Fruit fly (Drosophila melanogaster): ENCODE results near the gene Sgs7.

Sgs7 gene

dm6 chr3L:11483135-11483534 lies 26.5 kb upstream of the Sgs7 start (continued):
- TF ChIP-seq CG17829 (tag; optimal IDR thresholded peaks at IDR 0.05): peak; percentile 55
- 0 out of 2 replicates have a peak, but pooled peaks have one; percentile 6 for TF ChIP-seq CG9215 (GFP tag; IDR thresholded peaks at IDR 0.05)
- TF ChIP-seq Sox102F (GFP tag; optimal IDR thresholded peaks at IDR 0.05): peak; percentile 63
- TF ChIP-seq ATbp (GFP tag; optimal IDR thresholded peaks at IDR 0.05): peak; percentile 37
- peak; percentile 50 for TF ChIP-seq CG2120 (GFP tag; optimal IDR thresholded peaks at IDR 0.05)
- TF ChIP-seq nerfin-2 (GFP tag; IDR thresholded peaks at IDR 0.05; ENCODE audit: partially characterized antibody): no peak
- peak; percentile 3 for TF ChIP-seq Jarid2 (GFP tag; optimal IDR thresholded peaks at IDR 0.05)
- peak; percentile 8 for TF ChIP-seq CG10267 (tag; optimal IDR thresholded peaks at IDR 0.05)
- no peak for TF ChIP-seq toy (GFP tag; IDR thresholded peaks at IDR 0.05)
- TF ChIP-seq CG31388 (GFP tag; optimal IDR thresholded peaks at IDR 0.05): no peak
- no peak for TF ChIP-seq CG9876 (GFP tag; optimal IDR thresholded peaks at IDR 0.05)
- no peak for TF ChIP-seq pho (GFP tag; optimal IDR thresholded peaks at IDR 0.05)
- TF ChIP-seq CG32532 (GFP tag; IDR thresholded peaks at IDR 0.05): 0 out of 2 replicates have a peak, but pooled peaks have one; percentile 11
- peak; percentile 29 for TF ChIP-seq Ssrp (tag; optimal IDR thresholded peaks at IDR 0.05)
- TF ChIP-seq CG7786 (GFP tag; optimal IDR thresholded peaks at IDR 0.05): no peak
- TF ChIP-seq CG34422 (GFP tag; IDR thresholded peaks at IDR 0.05): 0 out of 3 replicates have a peak, but pooled peaks have one; percentile 32
- no peak for TF ChIP-seq NC2β (GFP tag; optimal IDR thresholded peaks at IDR 0.05)
- TF ChIP-seq CG12299 (tag; optimal IDR thresholded peaks at IDR 0.05): no peak
- TF ChIP-seq lbe (GFP tag; optimal IDR thresholded peaks at IDR 0.05): no peak
- peak; percentile 20 for TF ChIP-seq Six4 (GFP tag; optimal IDR thresholded peaks at IDR 0.05)
- peak; percentile 5 for TF ChIP-seq gro (GFP tag; optimal IDR thresholded peaks at IDR 0.05)
- peak; percentile 17 for TF ChIP-seq CG15514 (GFP tag; optimal IDR thresholded peaks at IDR 0.05)
- TF ChIP-seq CoRest (tag; optimal IDR thresholded peaks at IDR 0.05): peak; percentile 27
- peak; percentile 21 for TF ChIP-seq eyg (GFP tag; optimal IDR thresholded peaks at IDR 0.05)
- TF ChIP-seq dpn (GFP tag; optimal IDR thresholded peaks at IDR 0.05): peak in 1 of 2 experiments; percentile 42
- TF ChIP-seq CG18599 (GFP tag; optimal IDR thresholded peaks at IDR 0.05): peak; percentile 56
- no peak for TF ChIP-seq Dbx (GFP tag; IDR thresholded peaks at IDR 0.05)
- peak; percentile 64 for TF ChIP-seq CG7556 (GFP tag; optimal IDR thresholded peaks at IDR 0.05)
- no peak for TF ChIP-seq croc (GFP tag; conservative IDR thresholded peaks at IDR 0.05)
- no peak for TF ChIP-seq klu (GFP tag; IDR thresholded peaks at IDR 0.05)
- 0 out of 2 replicates have a peak, but pooled peaks have one; percentile 8 for TF ChIP-seq ttk (GFP tag; IDR thresholded peaks at IDR 0.05)
- TF ChIP-seq Abd-B (GFP tag; optimal IDR thresholded peaks at IDR 0.05): peak; percentile 34
- no peak for TF ChIP-seq GATAe (GFP tag; conservative IDR thresholded peaks at IDR 0.05)
- peak; percentile 39 for TF ChIP-seq bcd (GFP tag; optimal IDR thresholded peaks at IDR 0.05)
- TF ChIP-seq ranshi (GFP tag; IDR thresholded peaks at IDR 0.05): peak; percentile 4; the same call in 1 of the 2 replicates
- TF ChIP-seq PHDP (tag; optimal IDR thresholded peaks at IDR 0.05): peak; percentile 41
- peak; percentile 29 for TF ChIP-seq en (GFP tag; optimal IDR thresholded peaks at IDR 0.05)
- TF ChIP-seq CG8924 (tag; optimal IDR thresholded peaks at IDR 0.05): peak; percentile 45
- TF ChIP-seq CG3847 (GFP tag; IDR thresholded peaks at IDR 0.05): 0 out of 2 replicates have a peak, but pooled peaks have one; percentile 9
- no peak for TF ChIP-seq CG10959 (GFP tag; IDR thresholded peaks at IDR 0.05)
- TF ChIP-seq cg (GFP tag; optimal IDR thresholded peaks at IDR 0.05): no peak
- peak; percentile 35 for TF ChIP-seq tin (GFP tag; optimal IDR thresholded peaks at IDR 0.05)
- TF ChIP-seq prd (optimal IDR thresholded peaks at IDR 0.05): no peak
- TF ChIP-seq prd (GFP tag; IDR thresholded peaks at IDR 0.05): peak; percentile 61; the same call in 2 of the 3 replicates
- peak; percentile 56 for TF ChIP-seq phol (tag; optimal IDR thresholded peaks at IDR 0.05)
- peak; percentile 68 for TF ChIP-seq CG2712 (tag; optimal IDR thresholded peaks at IDR 0.05)
- TF ChIP-seq Elba2 (GFP tag; optimal IDR thresholded peaks at IDR 0.05): no peak
- TF ChIP-seq CG11695 (GFP tag; IDR thresholded peaks at IDR 0.05): 0 out of 3 replicates have a peak, but pooled peaks have one; percentile 37
- TF ChIP-seq schlank (tag; optimal IDR thresholded peaks at IDR 0.05): no peak
- TF ChIP-seq Eip74EF (GFP tag; optimal IDR thresholded peaks at IDR 0.05): no peak
